Worm (Caenorhabditis elegans) whole organism, young adult: ENCODE measurements around the gene ZC443.3.

Experiments
- B0019.2 ChIP-seq: fragments of 200-800 bp; sonication (Bioruptor generic); conservative IDR thresholded peaks from 2 replicates; pipeline ENCODE4 v1.3.6; 2022; ENCODE audit warnings: missing genetic modification reagents, missing genetic modification characterization, missing compliant biosample characterization
- B0035.1 ChIP-seq: sonication (generic microtip); optimal IDR thresholded peaks from 2 replicates; lab custom pipeline; 2016; ENCODE audit warnings: missing genetic modification characterization, mild to moderate bottlenecking, missing compliant biosample characterization, missing genotype, missing genetic modification reagents
- C06A6.2 ChIP-seq: fragments of 200-800 bp; sonication (Bioruptor generic); conservative IDR thresholded peaks from 2 replicates; pipeline ENCODE4 v1.3.6; 2022; ENCODE audit warnings: missing genetic modification characterization, missing compliant biosample characterization
- C17E4.6 ChIP-seq: fragments of 200-800 bp; sonication (Bioruptor generic); IDR thresholded peaks from 2 replicates; pipeline ENCODE4 v1.3.6; 2022; ENCODE audit warnings: missing genetic modification reagents, missing genetic modification characterization, missing compliant biosample characterization
- F10E7.11 ChIP-seq: sonication (generic microtip); optimal IDR thresholded peaks from 2 replicates; lab custom pipeline; 2017; ENCODE audit warnings: mild to moderate bottlenecking, missing genetic modification characterization, moderate library complexity, missing compliant biosample characterization
- F23B12.7 ChIP-seq: sonication (generic microtip); optimal IDR thresholded peaks from 2 replicates; lab custom pipeline; 2017; ENCODE audit warnings: missing genetic modification characterization, mild to moderate bottlenecking, missing compliant biosample characterization, antibody characterized with exemption, moderate library complexity; ENCODE audit not compliant: insufficient read depth
- F33H1.4 ChIP-seq: fragments of 200-800 bp; sonication (Bioruptor generic); IDR thresholded peaks from 2 replicates; pipeline ENCODE4 v1.3.6; 2022; ENCODE audit warnings: missing genetic modification reagents, missing genetic modification characterization, missing compliant biosample characterization
- F39B2.1 ChIP-seq: fragments of 200-800 bp; sonication (Bioruptor generic); IDR thresholded peaks from 2 replicates; pipeline ENCODE4 v1.3.6; 2022; ENCODE audit warnings: missing genetic modification reagents, missing genetic modification characterization, missing compliant biosample characterization
- F49E8.2 ChIP-seq: sonication (generic microtip); optimal IDR thresholded peaks from 3 replicates; lab custom pipeline; 2017; ENCODE audit warnings: missing genetic modification characterization, mild to moderate bottlenecking, missing compliant biosample characterization, antibody characterized with exemption, moderate library complexity; ENCODE audit not compliant: insufficient read depth
- F52B5.7 ChIP-seq: sonication (generic microtip); optimal IDR thresholded peaks from 2 replicates; lab custom pipeline; 2016; ENCODE audit warnings: mild to moderate bottlenecking, missing genetic modification characterization, missing compliant biosample characterization
- F57A8.1 ChIP-seq: fragments of 200-800 bp; sonication (Bioruptor generic); optimal IDR thresholded peaks from 2 replicates; lab custom pipeline; 2018; ENCODE audit warnings: mild to moderate bottlenecking, missing genetic modification characterization, moderate library complexity, missing compliant biosample characterization
- F57C9.4 ChIP-seq: sonication (generic microtip); optimal IDR thresholded peaks from 2 replicates; lab custom pipeline; 2017; ENCODE audit warnings: mild to moderate bottlenecking, missing genetic modification characterization, missing compliant biosample characterization
- Y95B8A.8 ChIP-seq: fragments of 200-800 bp; sonication (Bioruptor generic); IDR thresholded peaks from 2 replicates; pipeline ENCODE4 v1.3.6; 2022; ENCODE audit warnings: missing genetic modification reagents, missing genetic modification characterization, missing compliant biosample characterization
- ZK185.1 ChIP-seq: sonication (generic microtip); optimal IDR thresholded peaks from 2 replicates; lab custom pipeline; 2016; ENCODE audit warnings: mild to moderate bottlenecking, missing genetic modification characterization, missing compliant biosample characterization; ENCODE audit not compliant: poor library complexity, severe bottlenecking
- akir-1 ChIP-seq: fragments of 200-800 bp; sonication (Bioruptor generic); optimal IDR thresholded peaks from 2 replicates; lab custom pipeline; 2018; ENCODE audit warnings: mild to moderate bottlenecking, missing genetic modification characterization, moderate library complexity, missing compliant biosample characterization
- bed-1 ChIP-seq: fragments of 200-800 bp; sonication (Bioruptor generic); IDR thresholded peaks from 2 replicates; pipeline ENCODE4 v1.3.6; 2022; ENCODE audit warnings: missing genetic modification reagents, missing genetic modification characterization, missing compliant biosample characterization
- cebp-2 ChIP-seq: fragments of 200-800 bp; sonication (Bioruptor generic); IDR thresholded peaks from 2 replicates; pipeline ENCODE4 v1.3.6; 2022; ENCODE audit warnings: missing genetic modification characterization, missing compliant biosample characterization
- ceh-100 ChIP-seq: fragments of 200-800 bp; sonication (Bioruptor generic); IDR thresholded peaks from 2 replicates; pipeline ENCODE4 v1.3.6; 2022; ENCODE audit warnings: missing genetic modification reagents, missing genetic modification characterization, missing compliant biosample characterization
- ceh-40 ChIP-seq: fragments of 200-800 bp; sonication (Bioruptor generic); IDR thresholded peaks from 2 replicates; pipeline ENCODE4 v1.3.6; 2022; ENCODE audit warnings: missing genetic modification characterization, missing compliant biosample characterization
- ceh-58 ChIP-seq: fragments of 200-800 bp; sonication (Bioruptor generic); IDR thresholded peaks from 2 replicates; pipeline ENCODE4 v1.3.6; 2022; ENCODE audit warnings: missing genetic modification characterization, missing compliant biosample characterization
- ceh-79 ChIP-seq: sonication (generic microtip); optimal IDR thresholded peaks from 2 replicates; lab custom pipeline; 2017; ENCODE audit warnings: mild to moderate bottlenecking, missing genetic modification characterization, missing compliant biosample characterization
- chd-7 ChIP-seq: sonication (generic microtip); optimal IDR thresholded peaks from 2 replicates; lab custom pipeline; 2016; ENCODE audit warnings: mild to moderate bottlenecking, missing genetic modification characterization, moderate library complexity, missing compliant biosample characterization
- egl-44 ChIP-seq: fragments of 200-800 bp; sonication (Bioruptor generic); IDR thresholded peaks from 2 replicates; pipeline ENCODE4 v1.3.6; 2022; ENCODE audit warnings: missing genetic modification reagents, missing genetic modification characterization, missing compliant biosample characterization
- egrh-3 ChIP-seq: fragments of 200-800 bp; sonication (Bioruptor generic); IDR thresholded peaks from 2 replicates; pipeline ENCODE4 v1.3.6; 2022; ENCODE audit warnings: missing genetic modification reagents, missing genetic modification characterization, missing compliant biosample characterization
- ekl-4 ChIP-seq: fragments of 200-800 bp; sonication (Bioruptor generic); IDR thresholded peaks from 2 replicates; pipeline ENCODE4 v1.3.6; 2022; ENCODE audit warnings: missing genetic modification reagents, missing genetic modification characterization, missing compliant biosample characterization
- hrde-1 ChIP-seq: sonication (generic microtip); optimal IDR thresholded peaks from 2 replicates; lab custom pipeline; 2016; ENCODE audit warnings: missing genetic modification characterization, mild to moderate bottlenecking, missing compliant biosample characterization, moderate library complexity, missing genotype, missing genetic modification reagents, borderline replicate concordance
- lag-1 ChIP-seq: fragments of 200-800 bp; sonication (Bioruptor generic); IDR thresholded peaks from 2 replicates; pipeline ENCODE4 v1.3.6; 2022; ENCODE audit warnings: missing genetic modification reagents, missing genetic modification characterization, missing compliant biosample characterization
- let-607 ChIP-seq, 2 experiments: fragments of 200-800 bp in 1 of 2; sonication (Bioruptor generic) in 1 of 2; sonication (generic microtip) in 1 of 2; optimal IDR thresholded peaks; 2 replicates each; lab custom pipeline; 2016 to 2018; ENCODE audit warnings: mild to moderate bottlenecking in 2 of 2, missing compliant biosample characterization in 2 of 2, missing genetic modification characterization in 2 of 2, moderate library complexity in 2 of 2, missing genotype in 1 of 2
- lin-35 ChIP-seq, 3 experiments: fragments of 150-350 bp in 2 of 3; sonication (generic microtip) in 1 of 3; optimal IDR thresholded peaks; 2 replicates each; lab custom pipeline; 2014 to 2018; ENCODE audit warnings: missing biosample characterization in 3 of 3, missing genetic modification characterization in 3 of 3, missing genetic modification reagents in 3 of 3
- lin-40 ChIP-seq: sonication (generic microtip); optimal IDR thresholded peaks from 2 replicates; lab custom pipeline; 2016; ENCODE audit warnings: missing genetic modification characterization, mild to moderate bottlenecking, missing compliant biosample characterization, missing genotype, missing genetic modification reagents
- mcd-1 ChIP-seq: fragments of 200-800 bp; sonication (Bioruptor generic); IDR thresholded peaks from 2 replicates; pipeline ENCODE4 v1.3.6; 2022; ENCODE audit warnings: missing genetic modification reagents, missing genetic modification characterization, missing compliant biosample characterization
- mel-28 ChIP-seq: sonication (generic microtip); optimal IDR thresholded peaks from 2 replicates; lab custom pipeline; 2016; ENCODE audit warnings: borderline replicate concordance, mild to moderate bottlenecking, missing genetic modification characterization, missing compliant biosample characterization
- mes-4 ChIP-seq: sonication (generic microtip); optimal IDR thresholded peaks from 2 replicates; lab custom pipeline; 2016; ENCODE audit warnings: missing genotype, missing genetic modification characterization, missing compliant biosample characterization
- nfya-1 ChIP-seq: sonication (generic microtip); optimal IDR thresholded peaks from 2 replicates; lab custom pipeline; 2017; ENCODE audit warnings: antibody characterized with exemption, missing compliant biosample characterization, missing genetic modification characterization, borderline replicate concordance; ENCODE audit not compliant: insufficient read depth
- nhr-27 ChIP-seq: fragments of 200-800 bp; sonication (Bioruptor generic); optimal IDR thresholded peaks from 2 replicates; lab custom pipeline; 2018; ENCODE audit warnings: mild to moderate bottlenecking, missing genetic modification characterization, moderate library complexity, missing compliant biosample characterization
- pbrm-1 ChIP-seq: fragments of 200-800 bp; sonication (Bioruptor generic); IDR thresholded peaks from 2 replicates; pipeline ENCODE4 v1.3.6; 2022; ENCODE audit warnings: missing genetic modification reagents, missing genetic modification characterization, missing compliant biosample characterization
- pha-4 ChIP-seq: fragments of 150-350 bp; sonication (generic microtip); optimal IDR thresholded peaks from 2 replicates; lab custom pipeline; 2014; ENCODE audit warnings: missing biosample characterization, missing genetic modification reagents, missing genetic modification characterization
- repo-1 ChIP-seq: sonication (generic microtip); optimal IDR thresholded peaks from 2 replicates; lab custom pipeline; 2017; ENCODE audit warnings: mild to moderate bottlenecking, missing genetic modification characterization, missing compliant biosample characterization
- rpc-1 ChIP-seq, 2 experiments: fragments of 150-350 bp in 1 of 2; sonication (generic microtip) in 1 of 2; optimal IDR thresholded peaks; 2 replicates each; lab custom pipeline; 2014 to 2018; ENCODE audit warnings: missing biosample characterization in 1 of 2, missing genetic modification characterization in 1 of 2, missing genetic modification reagents in 1 of 2, missing genotype in 1 of 2
- sea-2 ChIP-seq: fragments of 200-800 bp; sonication (Bioruptor generic); IDR thresholded peaks from 2 replicates; pipeline ENCODE4 v1.3.6; 2022; ENCODE audit warnings: missing genetic modification characterization, missing compliant biosample characterization
- snpc-4 ChIP-seq, 5 experiments: fragments of 150-350 bp in 1 of 5; sonication (generic microtip) in 4 of 5; optimal IDR thresholded peaks; 2 replicates each; lab custom pipeline; 2014 to 2018; ENCODE audit warnings: missing genetic modification characterization in 5 of 5, missing biosample characterization in 3 of 5, antibody characterized with exemption in 2 of 5, mild to moderate bottlenecking in 2 of 5, missing compliant biosample characterization in 2 of 5, missing genotype in 2 of 5, moderate library complexity in 2 of 5, missing genetic modification reagents in 1 of 5
- somi-1 ChIP-seq: fragments of 200-800 bp; sonication (Bioruptor generic); optimal IDR thresholded peaks from 2 replicates; lab custom pipeline; 2018; ENCODE audit warnings: mild to moderate bottlenecking, missing genetic modification characterization, missing compliant biosample characterization
- unc-130 ChIP-seq: sonication (generic microtip); optimal IDR thresholded peaks from 2 replicates; lab custom pipeline; 2016; ENCODE audit warnings: missing genetic modification reagents, missing genetic modification characterization, missing compliant biosample characterization
- ztf-22 ChIP-seq: fragments of 200-800 bp; sonication (Bioruptor generic); optimal IDR thresholded peaks from 2 replicates; lab custom pipeline; 2018; ENCODE audit warnings: mild to moderate bottlenecking, missing genetic modification characterization, moderate library complexity, missing compliant biosample characterization
- ztf-25 ChIP-seq: fragments of 200-800 bp; sonication (Bioruptor generic); IDR thresholded peaks from 2 replicates; pipeline ENCODE4 v1.3.6; 2022; ENCODE audit warnings: missing genetic modification reagents, missing genetic modification characterization, missing compliant biosample characterization
- ztf-28 ChIP-seq: fragments of 200-800 bp; sonication (Bioruptor generic); IDR thresholded peaks from 2 replicates; pipeline ENCODE4 v1.3.6; 2022; ENCODE audit warnings: missing genetic modification reagents, missing genetic modification characterization, missing compliant biosample characterization
- ztf-6 ChIP-seq: fragments of 200-800 bp; sonication (Bioruptor generic); IDR thresholded peaks from 2 replicates; pipeline ENCODE4 v1.3.6; 2022; ENCODE audit warnings: missing genetic modification reagents, missing genetic modification characterization, missing compliant biosample characterization

The ZC443.3 gene

DNA sequence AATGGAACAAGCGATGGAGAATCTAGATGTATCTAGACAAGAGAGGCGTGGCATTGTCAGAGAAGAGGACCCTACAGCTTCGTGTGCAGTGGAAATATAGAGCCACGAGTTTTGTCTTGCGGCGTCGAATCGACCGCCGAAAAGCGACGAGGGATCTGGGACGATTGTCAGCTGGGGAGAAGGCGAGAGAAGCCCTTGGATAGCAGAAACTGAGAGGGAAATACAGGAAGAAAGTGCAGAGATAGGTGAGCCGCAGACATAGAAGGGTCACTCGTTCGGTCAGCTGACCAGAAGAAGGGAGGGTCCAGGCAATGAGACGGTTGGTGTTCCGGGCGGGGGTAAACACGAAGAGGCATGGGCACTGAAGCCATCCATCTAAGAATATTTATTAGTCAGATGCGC lies 560 bp upstream of the ZC443.3 start (continued):
- TF ChIP-seq chd-7 (tag; lab: Kevin White, UChicago) (peak; percentile 52), C06A6.2 (GFP tag; lab: Robert Waterston, UW) (no peak), F33H1.4 (GFP tag; lab: Robert Waterston, UW) (no peak), hrde-1 (tag; lab: Kevin White, UChicago) (no peak), mes-4 (tag; lab: Kevin White, UChicago) (no peak), egrh-3 (peak; percentile 59; the same call in 1 of the 2 replicates), repo-1 (no peak), Y95B8A.8 (0 out of 2 replicates have a peak, but pooled peaks have one; percentile 37), egl-44 (GFP tag; lab: Robert Waterston, UW) (0 out of 2 replicates have a peak, but pooled peaks have one; percentile 58), ztf-28 (GFP tag; lab: Robert Waterston, UW) (no peak), F49E8.2 (tag; lab: Kevin White, UChicago) (no peak), lin-40 (tag; lab: Kevin White, UChicago) (peak; percentile 19), ztf-25 (GFP tag; lab: Robert Waterston, UW) (no peak), bed-1 (GFP tag; lab: Robert Waterston, UW) (no peak), snpc-4 (GFP tag; optimal IDR thresholded peaks at IDR 0.05; lab: Kevin White, UChicago) (no peak), snpc-4 (tag; optimal IDR thresholded peaks at IDR 0.05; lab: Kevin White, UChicago) (peak in 3 of 4 experiments; percentile 10 to 35 (median 16)), F52B5.7 (tag; lab: Kevin White, UChicago) (peak; percentile 31), F39B2.1 (GFP tag; lab: Robert Waterston, UW) (no peak), F10E7.11 (tag; lab: Kevin White, UChicago) (no peak), cebp-2 (GFP tag; lab: Robert Waterston, UW) (no peak), ekl-4 (GFP tag; lab: Robert Waterston, UW) (no peak), ztf-6 (GFP tag; lab: Robert Waterston, UW) (no peak), B0035.1 (tag; lab: Kevin White, UChicago) (no peak), pbrm-1 (GFP tag; lab: Robert Waterston, UW) (no peak), ZK185.1 (peak; percentile 36), somi-1 (GFP tag; lab: Kevin White, UChicago) (peak; percentile 60), rpc-1 (optimal IDR thresholded peaks at IDR 0.05; lab: Kevin White, UChicago) (no peak), rpc-1 (tag; optimal IDR thresholded peaks at IDR 0.05; lab: Kevin White, UChicago) (no peak), ceh-58 (no peak), ztf-22 (GFP tag; lab: Kevin White, UChicago) (no peak), pha-4 (no peak), sea-2 (no peak), unc-130 (GFP tag; lab: Kevin White, UChicago) (no peak), ceh-40 (GFP tag; lab: Robert Waterston, UW) (no peak), nfya-1 (no peak), ceh-100 (GFP tag; lab: Robert Waterston, UW) (no peak), let-607 (tag; optimal IDR thresholded peaks at IDR 0.05; lab: Kevin White, UChicago) (no peak), F23B12.7 (no peak), mcd-1 (GFP tag; lab: Robert Waterston, UW) (peak; percentile 64; the same call in 1 of the 2 replicates), lin-35 (GFP tag; optimal IDR thresholded peaks at IDR 0.05; lab: Kevin White, UChicago) (peak in 1 of 3 experiments; percentile 47), ceh-79 (tag; lab: Kevin White, UChicago) (no peak), B0019.2 (no peak), F57C9.4 (no peak), mel-28 (tag; lab: Kevin White, UChicago) (no peak), C17E4.6 (no peak), lag-1 (GFP tag; lab: Robert Waterston, UW) (no peak), nhr-27 (tag; lab: Kevin White, UChicago) (no peak), F57A8.1 (GFP tag; lab: Kevin White, UChicago) (no peak), akir-1 (GFP tag; lab: Kevin White, UChicago) (no peak)
